Fruit fly (Drosophila melanogaster) whole organism, embryonic: Measurements from ENCODE around the gene Atg14.

Experiments
- Aef1 ChIP-seq: fragments of 200-800 bp; sonication (Bioruptor generic); IDR thresholded peaks from 3 replicates; pipeline ENCODE4 v1.3.6; 2022; ENCODE audit warnings: missing biosample characterization, missing genetic modification characterization
- Atf3 ChIP-seq: fragments of 200-800 bp; sonication (Bioruptor generic); optimal IDR thresholded peaks from 3 replicates; lab custom pipeline; 2016; ENCODE audit warnings: missing biosample characterization, missing genetic modification characterization
- CG10209 ChIP-seq: fragments of 200-800 bp; sonication (Bioruptor generic); optimal IDR thresholded peaks from 3 replicates; lab custom pipeline; 2017; ENCODE audit warnings: missing biosample characterization, mild to moderate bottlenecking, missing genetic modification characterization, missing genetic modification reagents
- CG10543 ChIP-seq: fragments of 200-800 bp; sonication (Bioruptor generic); optimal IDR thresholded peaks from 3 replicates; lab custom pipeline; 2017; ENCODE audit warnings: missing biosample characterization, mild to moderate bottlenecking, missing genetic modification characterization, moderate library complexity
- CG11085 ChIP-seq: fragments of 200-800 bp; sonication (Bioruptor generic); IDR thresholded peaks from 2 replicates; pipeline ENCODE4 v1.3.6; 2022; ENCODE audit warnings: missing biosample characterization, missing genetic modification characterization
- CG11247 ChIP-seq: fragments of 200-800 bp; sonication (Bioruptor generic); IDR thresholded peaks from 2 replicates; pipeline ENCODE4 v1.3.6; 2022; ENCODE audit warnings: missing biosample characterization, missing genetic modification characterization
- CG12299 ChIP-seq: fragments of 200-800 bp; sonication (Bioruptor generic); optimal IDR thresholded peaks from 2 replicates; lab custom pipeline; 2018; ENCODE audit warnings: missing biosample characterization, mild to moderate bottlenecking, missing genetic modification characterization
- CG13775 ChIP-seq: fragments of 200-800 bp; sonication (Bioruptor generic); optimal IDR thresholded peaks from 3 replicates; lab custom pipeline; 2017; ENCODE audit warnings: missing biosample characterization, mild to moderate bottlenecking, missing genetic modification characterization
- CG17568 ChIP-seq: fragments of 200-800 bp; sonication (Bioruptor generic); optimal IDR thresholded peaks from 2 replicates; lab custom pipeline; 2018; ENCODE audit warnings: missing biosample characterization, mild to moderate bottlenecking, missing genetic modification characterization, moderate library complexity
- CG18011 ChIP-seq: fragments of 200-800 bp; sonication (Bioruptor generic); optimal IDR thresholded peaks from 2 replicates; lab custom pipeline; 2017; ENCODE audit warnings: missing biosample characterization, missing genetic modification characterization, mild to moderate bottlenecking, moderate library complexity, missing genotype
- CG2120 ChIP-seq: fragments of 200-800 bp; sonication (Bioruptor generic); optimal IDR thresholded peaks from 3 replicates; lab custom pipeline; 2016; ENCODE audit warnings: missing biosample characterization, missing genetic modification characterization
- CG3726 ChIP-seq: fragments of 200-800 bp; sonication (Bioruptor generic); IDR thresholded peaks from 3 replicates; pipeline ENCODE4, ENCODE4 v1.3.6; 2022; ENCODE audit warnings: missing biosample characterization, missing genetic modification characterization
- CG5953 ChIP-seq: fragments of 200-800 bp; sonication (Bioruptor generic); IDR thresholded peaks from 2 replicates; pipeline ENCODE4 v1.3.6; 2022; ENCODE audit warnings: missing biosample characterization, missing genetic modification characterization
- CG7745 ChIP-seq: fragments of 200-800 bp; sonication (Bioruptor generic); optimal IDR thresholded peaks from 2 replicates; lab custom pipeline; 2018; ENCODE audit warnings: missing biosample characterization, mild to moderate bottlenecking, missing genetic modification characterization, moderate library complexity
- CG7963 ChIP-seq: fragments of 200-800 bp; sonication (Bioruptor generic); IDR thresholded peaks from 3 replicates; pipeline ENCODE4 v1.3.6; 2022; ENCODE audit warnings: missing biosample characterization, missing genetic modification characterization; ENCODE audit not compliant: partially characterized antibody
- CG7987 ChIP-seq: fragments of 200-800 bp; sonication (Bioruptor generic); optimal IDR thresholded peaks from 2 replicates; lab custom pipeline; 2018; ENCODE audit warnings: missing biosample characterization, mild to moderate bottlenecking, missing genetic modification characterization, moderate library complexity
- CG9727 ChIP-seq: fragments of 200-800 bp; sonication (Bioruptor generic); optimal IDR thresholded peaks from 3 replicates; lab custom pipeline; 2017; ENCODE audit warnings: missing biosample characterization, mild to moderate bottlenecking, missing genetic modification characterization
- CG9817 ChIP-seq: fragments of 200-800 bp; sonication (Bioruptor generic); optimal IDR thresholded peaks from 2 replicates; lab custom pipeline; 2018; ENCODE audit warnings: missing biosample characterization, mild to moderate bottlenecking, missing genetic modification characterization, moderate library complexity
- D19B ChIP-seq: fragments of 200-800 bp; sonication (Bioruptor generic); optimal IDR thresholded peaks from 2 replicates; lab custom pipeline; 2017; ENCODE audit warnings: missing biosample characterization, mild to moderate bottlenecking, missing genetic modification characterization
- Dll ChIP-seq: fragments of 200-800 bp; sonication (Bioruptor generic); IDR thresholded peaks from 4 replicates; pipeline ENCODE4 v1.3.6; 2022; ENCODE audit warnings: missing biosample characterization, missing genetic modification characterization; ENCODE audit not compliant: partially characterized antibody
- Doc2 ChIP-seq: fragments of 200-800 bp; sonication (Bioruptor generic); IDR thresholded peaks from 2 replicates; pipeline ENCODE4 v1.3.6; 2022; ENCODE audit warnings: missing biosample characterization, missing genetic modification characterization
- H2.0 ChIP-seq: fragments of 200-800 bp; sonication (Bioruptor generic); IDR thresholded peaks from 2 replicates; pipeline ENCODE4 v1.3.6; 2022; ENCODE audit warnings: missing biosample characterization, missing genetic modification characterization
- HLH3B ChIP-seq: fragments of 200-800 bp; sonication (Bioruptor generic); IDR thresholded peaks from 2 replicates; pipeline ENCODE4 v1.3.6; 2022; ENCODE audit warnings: missing biosample characterization, missing genetic modification characterization
- HmgD ChIP-seq: fragments of 200-800 bp; sonication (Bioruptor generic); optimal IDR thresholded peaks from 3 replicates; lab custom pipeline; 2016; ENCODE audit warnings: missing biosample characterization, missing genetic modification characterization
- Hr51 ChIP-seq, 2 experiments: fragments of 200-800 bp; sonication (Bioruptor generic); optimal IDR thresholded peaks; 2 replicates in 1 of 2; 3 replicates in 1 of 2; lab custom pipeline; 2016 to 2018; ENCODE audit warnings: missing biosample characterization in 2 of 2, missing genetic modification characterization in 2 of 2, mild to moderate bottlenecking in 1 of 2, moderate library complexity in 1 of 2
- Nf-YA ChIP-seq: fragments of 200-800 bp; sonication (Bioruptor generic); IDR thresholded peaks from 2 replicates; pipeline ENCODE4 v1.3.6; 2022; ENCODE audit warnings: missing biosample characterization, missing genetic modification characterization
- Oli ChIP-seq: fragments of 200-800 bp; sonication (Bioruptor generic); optimal IDR thresholded peaks from 2 replicates; lab custom pipeline; 2018; ENCODE audit warnings: missing biosample characterization, mild to moderate bottlenecking, missing genetic modification characterization, moderate library complexity
- Sox102F ChIP-seq: fragments of 200-800 bp; sonication (Bioruptor generic); optimal IDR thresholded peaks from 2 replicates; lab custom pipeline; 2018; ENCODE audit warnings: missing biosample characterization, mild to moderate bottlenecking, missing genetic modification characterization, moderate library complexity
- abd-A ChIP-seq: fragments of 200-800 bp; sonication (Bioruptor generic); optimal IDR thresholded peaks from 3 replicates; lab custom pipeline; 2019; ENCODE audit warnings: missing biosample characterization, mild to moderate bottlenecking, missing genetic modification characterization, moderate library complexity
- bowl ChIP-seq: fragments of 200-800 bp; sonication (Bioruptor generic); IDR thresholded peaks from 2 replicates; pipeline ENCODE4 v1.3.6; 2022; ENCODE audit warnings: missing biosample characterization, missing genetic modification characterization
- crc ChIP-seq: fragments of 200-800 bp; sonication (Bioruptor generic); optimal IDR thresholded peaks from 2 replicates; lab custom pipeline; 2016; ENCODE audit warnings: missing biosample characterization, missing genetic modification characterization
- crol ChIP-seq: fragments of 200-800 bp; sonication (Bioruptor generic); IDR thresholded peaks from 2 replicates; pipeline ENCODE4 v1.3.6; 2022; ENCODE audit warnings: missing biosample characterization, missing genetic modification characterization
- dm ChIP-seq: fragments of 200-800 bp; sonication (Bioruptor generic); optimal IDR thresholded peaks from 3 replicates; lab custom pipeline; 2016; ENCODE audit warnings: missing biosample characterization, missing genetic modification characterization
- dmrt11E ChIP-seq: fragments of 200-800 bp; sonication (Bioruptor generic); optimal IDR thresholded peaks from 3 replicates; lab custom pipeline; 2018; ENCODE audit warnings: missing biosample characterization, mild to moderate bottlenecking, missing genetic modification characterization, moderate library complexity
- dysf ChIP-seq: fragments of 200-800 bp; sonication (Bioruptor generic); IDR thresholded peaks from 3 replicates; pipeline ENCODE4 v1.3.6; 2022; ENCODE audit warnings: missing biosample characterization, missing genetic modification characterization
- ems ChIP-seq: fragments of 200-800 bp; sonication (Bioruptor generic); optimal IDR thresholded peaks from 3 replicates; lab custom pipeline; 2016; ENCODE audit warnings: missing biosample characterization, missing genetic modification characterization
- en ChIP-seq: fragments of 200-800 bp; sonication (Bioruptor generic); optimal IDR thresholded peaks from 2 replicates; lab custom pipeline; 2016; ENCODE audit warnings: missing biosample characterization, missing genetic modification characterization
- grau ChIP-seq: fragments of 200-800 bp; optimal IDR thresholded peaks from 3 replicates; lab custom pipeline; 2019; ENCODE audit warnings: missing biosample characterization, mild to moderate bottlenecking, missing genetic modification characterization, moderate library complexity
- gro ChIP-seq: fragments of 200-800 bp; sonication (Bioruptor generic); optimal IDR thresholded peaks from 2 replicates; lab custom pipeline; 2016; ENCODE audit warnings: missing biosample characterization, missing genetic modification characterization
- gsb ChIP-seq: fragments of 200-800 bp; sonication (Bioruptor generic); IDR thresholded peaks from 2 replicates; pipeline ENCODE4 v1.3.6; 2022; ENCODE audit warnings: missing biosample characterization, missing genetic modification characterization
- knrl ChIP-seq: fragments of 200-800 bp; sonication (Bioruptor generic); IDR thresholded peaks from 3 replicates; pipeline ENCODE4 v1.3.6; 2022; ENCODE audit warnings: missing biosample characterization, missing genetic modification characterization; ENCODE audit not compliant: partially characterized antibody
- pnt ChIP-seq: fragments of 200-800 bp; sonication (Bioruptor generic); optimal IDR thresholded peaks from 3 replicates; lab custom pipeline; 2016; ENCODE audit warnings: missing biosample characterization, missing genetic modification characterization
- prd ChIP-seq, 3 experiments: fragments of >200 bp in 2 of 3; fragments of 200-800 bp in 1 of 3; sonication (Bioruptor generic) in 1 of 3; optimal IDR thresholded peaks in 2 of 3; IDR thresholded peaks in 1 of 3; 2 replicates in 2 of 3; 3 replicates in 1 of 3; pipeline versions ENCODE4 v1.3.6 to Lab custom; 2017 to 2022; ENCODE audit warnings: missing biosample characterization in 1 of 3, missing genetic modification characterization in 1 of 3
- pzg ChIP-seq: fragments of 200-800 bp; sonication (Bioruptor generic); optimal IDR thresholded peaks from 3 replicates; lab custom pipeline; 2018; ENCODE audit warnings: missing biosample characterization, mild to moderate bottlenecking, missing genetic modification characterization, moderate library complexity
- repo ChIP-seq: fragments of 200-800 bp; sonication (Bioruptor generic); optimal IDR thresholded peaks from 2 replicates; lab custom pipeline; 2016; ENCODE audit warnings: missing biosample characterization, missing genetic modification characterization
- rib ChIP-seq: fragments of 200-800 bp; sonication (Bioruptor generic); IDR thresholded peaks from 2 replicates; pipeline ENCODE4 v1.3.6; 2022; ENCODE audit warnings: missing biosample characterization, missing genetic modification characterization
- scrt ChIP-seq: fragments of 200-800 bp; sonication (Bioruptor generic); optimal IDR thresholded peaks from 2 replicates; lab custom pipeline; 2018; ENCODE audit warnings: missing biosample characterization, mild to moderate bottlenecking, missing genetic modification characterization, moderate library complexity
- sima ChIP-seq: fragments of 200-800 bp; sonication (Bioruptor generic); optimal IDR thresholded peaks from 2 replicates; lab custom pipeline; 2016; ENCODE audit warnings: missing biosample characterization, missing genetic modification characterization
- so ChIP-seq: fragments of 200-800 bp; sonication (Bioruptor generic); IDR thresholded peaks from 3 replicates; pipeline ENCODE4 v1.3.6; 2022; ENCODE audit warnings: missing biosample characterization, missing genetic modification characterization
- sr ChIP-seq: fragments of 200-800 bp; sonication (Bioruptor generic); IDR thresholded peaks from 3 replicates; pipeline ENCODE4 v1.3.6; 2022; ENCODE audit warnings: missing biosample characterization, missing genetic modification characterization

The Atg14 gene

dm6 chr3R:29130902-29131621 lies 14.9 kb downstream of the Atg14 start, which contains the start of the genes dgt6 and Vha100-1 (continued):
- TF ChIP-seq pnt (GFP tag; lab: Kevin White, UChicago) (no peak), gsb (GFP tag; lab: Robert Waterston, UW) (no peak), HmgD (GFP tag; lab: Kevin White, UChicago) (no peak), dmrt11E (tag; lab: Kevin White, UChicago) (no peak), CG11085 (no peak), sima (GFP tag; lab: Kevin White, UChicago) (no peak), CG5953 (GFP tag; lab: Robert Waterston, UW) (no peak), en (GFP tag; lab: Kevin White, UChicago) (no peak), Aef1 (GFP tag; lab: Robert Waterston, UW) (peak; percentile 89), sr (GFP tag; lab: Robert Waterston, UW) (no peak), CG10543 (no peak), Dll (GFP tag; lab: Robert Waterston, UW) (no peak), knrl (GFP tag; lab: Robert Waterston, UW) (no peak; the same call in 2 of the 3 replicates), CG17568 (GFP tag; lab: Kevin White, UChicago) (no peak), CG18011 (GFP tag; lab: Kevin White, UChicago) (no peak), prd (optimal IDR thresholded peaks at IDR 0.05; lab: Kevin White, UChicago) (no peak), prd (GFP tag; IDR thresholded peaks at IDR 0.05; lab: Robert Waterston, UW) (peak; percentile 52; the same call in 1 of the 3 replicates), abd-A (no peak), ems (GFP tag; lab: Kevin White, UChicago) (peak; percentile 35), CG9817 (tag; lab: Kevin White, UChicago) (no peak), H2.0 (no peak), repo (GFP tag; lab: Kevin White, UChicago) (no peak), Nf-YA (GFP tag; lab: Robert Waterston, UW) (no peak), CG11247 (GFP tag; lab: Robert Waterston, UW) (no peak), CG7963 (GFP tag; lab: Robert Waterston, UW) (no peak), CG10209 (GFP tag; lab: Kevin White, UChicago) (no peak), HLH3B (no peak), Doc2 (GFP tag; lab: Robert Waterston, UW) (no peak), dysf (GFP tag; lab: Robert Waterston, UW) (no peak), so (GFP tag; lab: Robert Waterston, UW) (no peak), scrt (GFP tag; lab: Kevin White, UChicago) (no peak), Sox102F (GFP tag; lab: Kevin White, UChicago) (no peak), CG12299 (tag; lab: Kevin White, UChicago) (peak; percentile 15), crol (GFP tag; lab: Robert Waterston, UW) (no peak), gro (GFP tag; lab: Kevin White, UChicago) (no peak), dm (GFP tag; lab: Kevin White, UChicago) (no peak), Hr51 (GFP tag; optimal IDR thresholded peaks at IDR 0.05; lab: Kevin White, UChicago) (no peak), pzg (peak; percentile 77), Atf3 (GFP tag; lab: Kevin White, UChicago) (no peak), bowl (no peak), CG3726 (GFP tag; lab: Robert Waterston, UW) (no peak), rib (GFP tag; lab: Robert Waterston, UW) (no peak), D19B (GFP tag; lab: Kevin White, UChicago) (no peak), CG7987 (GFP tag; lab: Kevin White, UChicago) (no peak), Oli (tag; lab: Kevin White, UChicago) (no peak), CG2120 (GFP tag; lab: Kevin White, UChicago) (no peak), grau (no peak), CG13775 (GFP tag; lab: Kevin White, UChicago) (no peak), CG9727 (GFP tag; lab: Kevin White, UChicago) (peak; percentile 40), crc (GFP tag; lab: Kevin White, UChicago) (no peak), CG7745 (no peak)
